Worm (Caenorhabditis elegans): ENCODE results near the gene tag-131.

tag-131 gene

ce11 chrIII:4364974-4365373, 47.5 kb downstream of the tag-131 start, which contains the start of gene ckb-1:
TSS of gene ckb-1 (plus strand) at chrIII:4365274.
- TF ChIP-seq xbp-1 (tag; optimal IDR thresholded peaks at IDR 0.05), result no peak
- no peak for TF ChIP-seq nhr-20 (tag; optimal IDR thresholded peaks at IDR 0.05)
- TF ChIP-seq dpl-1 (GFP tag; optimal IDR thresholded peaks at IDR 0.05), result peak in 1 of 3 experiments; percentile 24
- TF ChIP-seq tbx-2 (tag; optimal IDR thresholded peaks at IDR 0.05), result no peak
- no peak for TF ChIP-seq efl-3 (GFP tag; optimal IDR thresholded peaks at IDR 0.05)
- TF ChIP-seq pqm-1 (tag; optimal IDR thresholded peaks at IDR 0.05), result no peak
- TF ChIP-seq unc-98 (GFP tag; IDR thresholded peaks at IDR 0.05), result no peak
- TF ChIP-seq fos-1 (tag; optimal IDR thresholded peaks at IDR 0.05), result no peak
- no peak for TF ChIP-seq unc-62 (GFP tag; optimal IDR thresholded peaks at IDR 0.05)
- no peak for TF ChIP-seq ztf-11 (tag; optimal IDR thresholded peaks at IDR 0.05)
- TF ChIP-seq ceh-8 (GFP tag; optimal IDR thresholded peaks at IDR 0.05), result no peak
- no peak for TF ChIP-seq fkh-10 (GFP tag; optimal IDR thresholded peaks at IDR 0.05)
- no peak for TF ChIP-seq dsc-1 (tag; optimal IDR thresholded peaks at IDR 0.05)
- TF ChIP-seq vab-15 (tag; optimal IDR thresholded peaks at IDR 0.05), result no peak
- TF ChIP-seq lsy-2 (tag; optimal IDR thresholded peaks at IDR 0.05), result peak; percentile 0 to 32
- TF ChIP-seq sox-4 (tag; optimal IDR thresholded peaks at IDR 0.05), result no peak
- no peak for TF ChIP-seq snpc-4 (tag; optimal IDR thresholded peaks at IDR 0.05)
- TF ChIP-seq Y116A8C.19 (tag; optimal IDR thresholded peaks at IDR 0.05; ENCODE audit: borderline replicate concordance), result no peak
- TF ChIP-seq nhr-12 (tag; optimal IDR thresholded peaks at IDR 0.05), result no peak
- no peak for TF ChIP-seq pax-3 (tag; optimal IDR thresholded peaks at IDR 0.05)
- no peak for TF ChIP-seq egl-13 (tag; optimal IDR thresholded peaks at IDR 0.05)
- no peak for TF ChIP-seq nhr-19 (GFP tag; conservative IDR thresholded peaks at IDR 0.05)
- TF ChIP-seq lin-35 (GFP tag; optimal IDR thresholded peaks at IDR 0.05), result peak in 1 of 2 experiments; percentile 18
- TF ChIP-seq C16A3.4 (tag; optimal IDR thresholded peaks at IDR 0.05), result no peak
- TF ChIP-seq sptf-1 (tag; optimal IDR thresholded peaks at IDR 0.05), result no peak
- TF ChIP-seq elt-3 (tag; optimal IDR thresholded peaks at IDR 0.05), result no peak
- no peak for TF ChIP-seq unc-130 (tag; optimal IDR thresholded peaks at IDR 0.05)

ce11 chrIII:4367649-4368048, 50.1 kb downstream of the tag-131 start, which contains the start of gene ckb-2:
TSS of gene ckb-2 (plus strand) at chrIII:4367949.
- TF ChIP-seq xbp-1 (tag; optimal IDR thresholded peaks at IDR 0.05) (peak; percentile 71), alr-1 (tag; optimal IDR thresholded peaks at IDR 0.05; ENCODE audit: borderline replicate concordance) (no peak)

- TF ChIP-seq aly-2 (tag; optimal IDR thresholded peaks at IDR 0.05) (peak; percentile 35), mdl-1 (tag; optimal IDR thresholded peaks at IDR 0.05) (peak in 1 of 2 experiments; percentile 14), lin-35 (GFP tag; optimal IDR thresholded peaks at IDR 0.05) (peak in 1 of 2 experiments; percentile 26), nhr-47 (tag; optimal IDR thresholded peaks at IDR 0.05) (peak; percentile 51), dsc-1 (tag; optimal IDR thresholded peaks at IDR 0.05) (peak; percentile 44), xbp-1 (tag; optimal IDR thresholded peaks at IDR 0.05) (peak; percentile 28), tbx-2 (tag; optimal IDR thresholded peaks at IDR 0.05) (peak; percentile 24), nhr-71 (tag; optimal IDR thresholded peaks at IDR 0.05) (peak; percentile 61), jun-1 (tag; optimal IDR thresholded peaks at IDR 0.05) (peak; percentile 17), nhr-20 (tag; optimal IDR thresholded peaks at IDR 0.05) (peak; percentile 36), C16A3.4 (tag; optimal IDR thresholded peaks at IDR 0.05) (peak; percentile 13), lir-3 (tag; optimal IDR thresholded peaks at IDR 0.05; ENCODE audit: poor library complexity) (peak; percentile 27), nhr-90 (tag; optimal IDR thresholded peaks at IDR 0.05; ENCODE audit: poor library complexity) (peak; percentile 37), swsn-7 (tag; optimal IDR thresholded peaks at IDR 0.05) (peak; percentile 21), snu-23 (GFP tag; optimal IDR thresholded peaks at IDR 0.05) (peak; percentile 45), efl-1 (optimal IDR thresholded peaks at IDR 0.05) (peak in 1 of 2 experiments; percentile 9), efl-1 (GFP tag; optimal IDR thresholded peaks at IDR 0.05 in 1 of 2) (peak in 1 of 2 experiments; percentile 70), nhr-19 (GFP tag; conservative IDR thresholded peaks at IDR 0.05) (peak; percentile 68), lsy-2 (tag; optimal IDR thresholded peaks at IDR 0.05) (peak in 1 of 2 experiments; percentile 57)
Measured at ce11 chrIII:4369381-4369809, 51.9 kb downstream of the tag-131 start.
